Fruit fly (Drosophila melanogaster) whole organism, prepupa: ENCODE data around the gene Ntl.

ENCODE experiments used
- Blimp-1 ChIP-seq: fragments of 200-800 bp; sonication (Bioruptor generic); optimal IDR thresholded peaks from 3 replicates; lab custom pipeline; 2017; ENCODE audit warnings: missing biosample characterization, missing genetic modification characterization, mild to moderate bottlenecking, moderate library complexity, missing genetic modification reagents
- CG10631 ChIP-seq: fragments of 200-800 bp; sonication (Bioruptor generic); optimal IDR thresholded peaks from 2 replicates; lab custom pipeline; 2016; ENCODE audit warnings: missing biosample characterization, missing genetic modification characterization
- CG10669 ChIP-seq: fragments of 200-800 bp; sonication (Bioruptor generic); optimal IDR thresholded peaks from 3 replicates; lab custom pipeline; 2018; ENCODE audit warnings: missing biosample characterization, mild to moderate bottlenecking, missing genetic modification characterization, moderate library complexity
- CG11762 ChIP-seq: fragments of 200-800 bp; sonication (Bioruptor generic); optimal IDR thresholded peaks from 3 replicates; lab custom pipeline; 2016; ENCODE audit warnings: missing biosample characterization, missing genetic modification characterization; ENCODE audit not compliant: insufficient read depth
- CG11902 ChIP-seq: fragments of 200-800 bp; sonication (Bioruptor generic); optimal IDR thresholded peaks from 3 replicates; lab custom pipeline; 2016; ENCODE audit warnings: missing biosample characterization, missing genetic modification characterization
- CG15336 ChIP-seq: fragments of 200-800 bp; sonication (Bioruptor generic); IDR thresholded peaks from 2 replicates; pipeline ENCODE4 v1.3.6; 2022; ENCODE audit warnings: missing biosample characterization, missing genetic modification characterization
- CG1621 ChIP-seq: fragments of 200-800 bp; sonication (Bioruptor generic); optimal IDR thresholded peaks from 3 replicates; lab custom pipeline; 2018; ENCODE audit warnings: missing biosample characterization, mild to moderate bottlenecking, missing genetic modification characterization
- CG16779 ChIP-seq: fragments of 200-800 bp; sonication (Bioruptor generic); optimal IDR thresholded peaks from 3 replicates; lab custom pipeline; 2017; ENCODE audit warnings: missing biosample characterization, mild to moderate bottlenecking, missing genetic modification characterization
- CG3032 ChIP-seq: fragments of 200-800 bp; optimal IDR thresholded peaks from 2 replicates; lab custom pipeline; 2019; ENCODE audit warnings: missing biosample characterization, mild to moderate bottlenecking, missing genetic modification characterization, moderate library complexity
- CG34406 ChIP-seq: fragments of 200-800 bp; sonication (Bioruptor generic); optimal IDR thresholded peaks from 3 replicates; lab custom pipeline; 2016; ENCODE audit warnings: missing biosample characterization, missing genetic modification characterization
- CG3919 ChIP-seq: fragments of 200-800 bp; sonication (Bioruptor generic); optimal IDR thresholded peaks from 3 replicates; lab custom pipeline; 2016; ENCODE audit warnings: missing biosample characterization, missing genetic modification characterization
- CG6163 ChIP-seq: fragments of 200-800 bp; sonication (Bioruptor generic); IDR thresholded peaks from 3 replicates; pipeline ENCODE4 v1.3.6; 2022; ENCODE audit warnings: missing biosample characterization, missing genetic modification characterization
- CG6276 ChIP-seq: fragments of 200-800 bp; sonication (Bioruptor generic); optimal IDR thresholded peaks from 2 replicates; lab custom pipeline; 2017; ENCODE audit warnings: missing biosample characterization, mild to moderate bottlenecking, missing genetic modification characterization
- CG6808 ChIP-seq: fragments of 200-800 bp; sonication (Bioruptor generic); optimal IDR thresholded peaks from 3 replicates; lab custom pipeline; 2017; ENCODE audit warnings: missing biosample characterization, missing genetic modification characterization, mild to moderate bottlenecking, moderate library complexity, missing genetic modification reagents
- CG6854 ChIP-seq: fragments of 200-800 bp; sonication (Bioruptor generic); optimal IDR thresholded peaks from 2 replicates; lab custom pipeline; 2017; ENCODE audit warnings: missing biosample characterization, mild to moderate bottlenecking, missing genetic modification characterization
- CG7368 ChIP-seq: fragments of 200-800 bp; sonication (Bioruptor generic); optimal IDR thresholded peaks from 3 replicates; lab custom pipeline; 2016; ENCODE audit warnings: missing biosample characterization, missing genetic modification characterization
- CG8119 ChIP-seq: fragments of 200-800 bp; sonication (Bioruptor generic); IDR thresholded peaks from 3 replicates; pipeline ENCODE4 v1.3.6; 2022; ENCODE audit warnings: missing biosample characterization, missing genetic modification characterization
- CG8319 ChIP-seq: fragments of 200-800 bp; sonication (Bioruptor generic); optimal IDR thresholded peaks from 3 replicates; lab custom pipeline; 2016; ENCODE audit warnings: missing biosample characterization, missing genetic modification characterization
- CG8632 ChIP-seq: fragments of 200-800 bp; sonication (Bioruptor generic); optimal IDR thresholded peaks from 3 replicates; lab custom pipeline; 2016; ENCODE audit warnings: missing biosample characterization, missing genetic modification characterization
- CG9139 ChIP-seq: fragments of 200-800 bp; sonication (Bioruptor generic); optimal IDR thresholded peaks from 3 replicates; lab custom pipeline; 2017; ENCODE audit warnings: missing biosample characterization, mild to moderate bottlenecking, missing genetic modification characterization
- Eip75B ChIP-seq: fragments of 200-800 bp; sonication (Bioruptor generic); optimal IDR thresholded peaks from 3 replicates; lab custom pipeline; 2016; ENCODE audit warnings: missing biosample characterization, missing genetic modification characterization
- Eip78C ChIP-seq: fragments of 200-800 bp; sonication (Bioruptor generic); peaks from one replicate; lab custom pipeline; 2016; ENCODE audit warnings: missing biosample characterization, missing genetic modification characterization
- Eip93F ChIP-seq: fragments of 200-800 bp; sonication (Bioruptor generic); optimal IDR thresholded peaks from 2 replicates; lab custom pipeline; 2016; ENCODE audit warnings: missing biosample characterization, mild to moderate bottlenecking, missing genetic modification characterization
- Ets21C ChIP-seq: fragments of 200-800 bp; sonication (Bioruptor generic); optimal IDR thresholded peaks from 3 replicates; lab custom pipeline; 2016; ENCODE audit warnings: missing biosample characterization, missing genetic modification characterization
- Gug ChIP-seq: fragments of 200-800 bp; sonication (Bioruptor generic); IDR thresholded peaks from 2 replicates; pipeline ENCODE4 v1.3.6; 2022; ENCODE audit warnings: missing biosample characterization, missing genetic modification characterization
- Hr39 ChIP-seq: fragments of 200-800 bp; sonication (Bioruptor generic); optimal IDR thresholded peaks from 2 replicates; lab custom pipeline; 2016; ENCODE audit warnings: missing biosample characterization, missing genetic modification characterization
- Lpt ChIP-seq: fragments of 200-800 bp; sonication (Bioruptor generic); optimal IDR thresholded peaks from 3 replicates; lab custom pipeline; 2016; ENCODE audit warnings: missing biosample characterization, missing genetic modification characterization
- Sox102F ChIP-seq: fragments of 200-800 bp; sonication (Bioruptor generic); optimal IDR thresholded peaks from 2 replicates; lab custom pipeline; 2016; ENCODE audit warnings: missing biosample characterization, mild to moderate bottlenecking, missing genetic modification characterization
- Sox14 ChIP-seq: fragments of 200-800 bp; sonication (Bioruptor generic); optimal IDR thresholded peaks from 3 replicates; lab custom pipeline; 2016; ENCODE audit warnings: missing biosample characterization, missing genetic modification characterization
- achi ChIP-seq: fragments of 200-800 bp; sonication (Bioruptor generic); optimal IDR thresholded peaks from 3 replicates; lab custom pipeline; 2016; ENCODE audit warnings: missing biosample characterization, missing genetic modification characterization
- acj6 ChIP-seq: fragments of 200-800 bp; sonication (Bioruptor generic); optimal IDR thresholded peaks from 3 replicates; lab custom pipeline; 2016; ENCODE audit warnings: missing biosample characterization, missing genetic modification characterization
- cyc ChIP-seq: fragments of 200-800 bp; sonication (Bioruptor generic); optimal IDR thresholded peaks from 3 replicates; lab custom pipeline; 2016; ENCODE audit warnings: missing biosample characterization, missing genetic modification characterization
- dac ChIP-seq: fragments of 200-800 bp; sonication (Bioruptor generic); optimal IDR thresholded peaks from 2 replicates; lab custom pipeline; 2017; ENCODE audit warnings: missing biosample characterization, mild to moderate bottlenecking, missing genetic modification characterization
- dsx ChIP-seq: fragments of 200-800 bp; optimal IDR thresholded peaks from 3 replicates; lab custom pipeline; 2019; ENCODE audit warnings: missing biosample characterization, mild to moderate bottlenecking, missing genetic modification characterization, moderate library complexity; ENCODE audit not compliant: poor library complexity, severe bottlenecking
- esn ChIP-seq: fragments of 200-800 bp; sonication (Bioruptor generic); optimal IDR thresholded peaks from 2 replicates; lab custom pipeline; 2016; ENCODE audit warnings: missing biosample characterization, mild to moderate bottlenecking, missing genetic modification characterization, moderate library complexity
- fd59A ChIP-seq: fragments of 200-800 bp; sonication (Bioruptor generic); optimal IDR thresholded peaks from 2 replicates; lab custom pipeline; 2017; ENCODE audit warnings: missing biosample characterization, mild to moderate bottlenecking, missing genetic modification characterization, missing genetic modification reagents
- fd85E ChIP-seq: fragments of 200-800 bp; sonication (Bioruptor generic); optimal IDR thresholded peaks from 3 replicates; lab custom pipeline; 2016; ENCODE audit warnings: missing biosample characterization, missing genetic modification characterization
- lz ChIP-seq: fragments of 200-800 bp; sonication (Bioruptor generic); optimal IDR thresholded peaks from 3 replicates; lab custom pipeline; 2016; ENCODE audit warnings: missing biosample characterization, missing genetic modification characterization
- net ChIP-seq: fragments of 200-800 bp; sonication (Bioruptor generic); optimal IDR thresholded peaks from 3 replicates; lab custom pipeline; 2016; ENCODE audit warnings: missing biosample characterization, missing genetic modification characterization
- pdm3 ChIP-seq: fragments of 200-800 bp; sonication (Bioruptor generic); optimal IDR thresholded peaks from 3 replicates; lab custom pipeline; 2016; ENCODE audit warnings: missing biosample characterization, missing genetic modification characterization
- ss ChIP-seq, 2 experiments: fragments of 200-800 bp; sonication (Bioruptor generic); optimal IDR thresholded peaks; 2 replicates in 1 of 2; 3 replicates in 1 of 2; lab custom pipeline; 2017 to 2018; ENCODE audit warnings: mild to moderate bottlenecking in 2 of 2, missing biosample characterization in 2 of 2, missing genetic modification characterization in 2 of 2, moderate library complexity in 1 of 2
- svp ChIP-seq: fragments of 200-800 bp; sonication (Bioruptor generic); peaks from one replicate; lab custom pipeline; 2016; ENCODE audit warnings: missing biosample characterization, missing genetic modification characterization
- vri ChIP-seq: fragments of 200-800 bp; sonication (Bioruptor generic); optimal IDR thresholded peaks from 3 replicates; lab custom pipeline; 2016; ENCODE audit warnings: missing biosample characterization, mild to moderate bottlenecking, missing genetic modification characterization

Ntl gene

DNA sequence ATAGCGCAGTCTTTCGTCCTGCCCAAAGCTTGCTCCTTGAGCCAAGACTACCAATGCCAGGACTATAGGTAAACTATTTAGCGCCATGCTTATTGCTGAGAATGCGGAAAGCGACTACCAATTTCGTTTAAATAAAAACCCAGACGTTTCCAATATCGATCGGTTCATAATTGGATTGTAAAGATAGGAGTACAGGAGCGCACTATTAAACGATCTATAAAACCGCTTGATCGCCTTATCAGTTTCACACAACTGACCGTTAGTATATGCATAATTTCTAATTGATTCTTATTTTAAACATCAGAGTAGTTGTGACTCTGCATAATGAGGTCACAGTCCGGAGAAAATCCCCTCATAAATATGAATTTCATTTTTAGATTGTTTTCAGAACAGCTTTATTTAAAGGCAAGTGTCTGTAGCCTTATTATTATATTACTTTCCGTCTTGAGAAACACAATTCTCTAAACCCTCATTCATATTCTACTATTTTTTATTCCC is 18.0 kb upstream of the Ntl start, which contains the start of the genes CG7025 and CG43235:
Gene CG7025, minus strand, starts transcription at position 101 of the 498 bp plus-strand sequence.
Gene CG43235, plus strand, starts transcription at position 448 of the 498 bp plus-strand sequence.
- no peak for TF ChIP-seq Sox102F (GFP tag; lab: Kevin White, UChicago)
- peak; percentile 43 for TF ChIP-seq svp (GFP tag; lab: Kevin White, UChicago)
- no peak for TF ChIP-seq CG9139 (GFP tag; lab: Kevin White, UChicago)
- TF ChIP-seq ss (GFP tag; optimal IDR thresholded peaks at IDR 0.05; lab: Kevin White, UChicago) = no peak
- TF ChIP-seq CG6276 (GFP tag; lab: Kevin White, UChicago) = no peak

DNA sequence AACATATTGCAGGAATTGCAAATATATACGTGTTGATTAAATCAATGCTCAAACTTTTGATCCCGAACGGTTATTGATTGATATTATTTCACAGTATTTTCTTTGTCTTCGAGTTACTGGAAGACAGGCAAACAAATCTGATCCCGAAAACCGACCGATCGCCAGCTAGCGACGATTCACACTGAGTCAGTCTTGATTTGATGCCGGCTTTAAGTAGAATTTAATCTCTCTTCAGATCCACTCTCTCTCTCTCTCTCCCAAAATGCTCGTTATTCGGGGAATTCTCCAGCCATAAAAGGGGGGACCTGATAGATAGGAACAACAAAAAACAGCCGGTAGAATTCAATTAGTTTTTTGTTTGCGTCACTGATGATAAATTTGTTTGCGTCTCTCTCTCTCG is 9.3 kb upstream of the Ntl start, which contains the start of gene Tep2:
Gene Tep2, minus strand, starts transcription at position 185 of the 400 bp plus-strand sequence.
- no peak for TF ChIP-seq Blimp-1 (GFP tag; lab: Kevin White, UChicago)
- no peak for TF ChIP-seq CG1621
- TF ChIP-seq CG8319 = no peak
- TF ChIP-seq dsx (GFP tag; lab: Kevin White, UChicago) = peak; percentile 27
- no peak for TF ChIP-seq vri (GFP tag; lab: Kevin White, UChicago)
- peak; percentile 97 for TF ChIP-seq svp (GFP tag; lab: Kevin White, UChicago)
- TF ChIP-seq CG15336 (GFP tag; lab: Robert Waterston, UW) = no peak
- TF ChIP-seq CG9139 (GFP tag; lab: Kevin White, UChicago) = peak; percentile 6
- no peak for TF ChIP-seq CG11902 (GFP tag; lab: Kevin White, UChicago)
- TF ChIP-seq CG6163 (GFP tag; lab: Robert Waterston, UW) = peak; percentile 49; the same call in 1 of the 3 replicates
- peak; percentile 48 for TF ChIP-seq Sox102F (GFP tag; lab: Kevin White, UChicago)
- TF ChIP-seq fd59A (GFP tag; lab: Kevin White, UChicago) = no peak
- peak; percentile 80 for TF ChIP-seq Sox14 (GFP tag; lab: Kevin White, UChicago)
- TF ChIP-seq CG16779 = no peak
- peak; percentile 25 for TF ChIP-seq esn (GFP tag; lab: Kevin White, UChicago)
- TF ChIP-seq CG7368 (GFP tag; lab: Kevin White, UChicago) = no peak
- no peak for TF ChIP-seq dac (GFP tag; lab: Kevin White, UChicago)
- no peak for TF ChIP-seq cyc (GFP tag; lab: Kevin White, UChicago)

DNA sequence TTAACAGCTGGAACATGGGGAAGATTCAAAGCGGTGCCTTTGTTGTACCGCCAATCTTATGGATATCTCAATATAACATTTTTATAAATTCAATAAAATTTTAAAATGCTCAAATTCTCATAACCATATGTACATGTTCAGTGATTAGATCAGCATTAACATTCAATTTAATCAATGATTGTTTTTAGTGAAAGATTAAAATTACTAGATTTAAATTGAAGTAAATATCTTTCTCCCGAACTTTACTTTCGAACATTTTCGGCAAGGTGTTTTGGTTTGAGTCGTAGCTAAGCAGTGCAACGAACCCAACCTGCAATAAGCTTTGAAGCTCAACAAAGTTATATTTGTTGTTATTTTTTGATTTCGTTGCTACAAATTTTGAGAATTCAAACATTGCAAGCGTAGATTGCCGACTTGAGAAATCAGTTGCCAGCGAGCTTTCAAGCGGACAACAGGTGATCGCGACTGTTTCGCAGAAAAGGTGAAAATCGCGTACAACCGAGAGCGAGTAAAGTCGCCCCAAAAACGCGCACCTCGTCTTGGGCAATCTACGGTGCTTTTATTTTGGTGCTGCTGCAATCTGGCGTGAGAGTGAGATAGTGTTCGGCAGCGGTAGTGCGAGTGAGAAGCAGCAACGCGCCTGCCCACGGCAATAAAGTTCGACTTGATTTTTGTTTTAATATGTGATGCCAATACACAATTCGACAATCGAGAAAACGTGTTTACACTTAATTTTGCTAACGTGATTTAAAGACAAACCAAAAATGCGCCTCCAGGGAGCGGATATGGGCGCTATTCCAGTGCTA is 8.1 kb upstream of the Ntl start, which contains the start of gene Tep3:
Gene Tep3, plus strand, starts transcription at position 423 of the 806 bp plus-strand sequence.
- TF ChIP-seq CG6854 (GFP tag; lab: Kevin White, UChicago) (peak; percentile 85), acj6 (GFP tag; lab: Kevin White, UChicago) (peak; percentile 63), net (GFP tag; lab: Kevin White, UChicago) (no peak), lz (GFP tag; lab: Kevin White, UChicago) (peak; percentile 33), CG6808 (GFP tag; lab: Kevin White, UChicago) (peak; percentile 26), fd85E (no peak), dsx (GFP tag; lab: Kevin White, UChicago) (peak; percentile 75), ss (GFP tag; optimal IDR thresholded peaks at IDR 0.05; lab: Kevin White, UChicago) (peak in 1 of 2 experiments; percentile 45), Lpt (GFP tag; lab: Kevin White, UChicago) (peak; percentile 26), CG8319 (no peak), CG8632 (peak; percentile 55), achi (GFP tag; lab: Kevin White, UChicago) (peak; percentile 5), Eip75B (GFP tag; lab: Kevin White, UChicago) (peak; percentile 34), pdm3 (GFP tag; lab: Kevin White, UChicago) (peak; percentile 62), Sox102F (GFP tag; lab: Kevin White, UChicago) (no peak), Gug (GFP tag; lab: Robert Waterston, UW) (no peak), CG1621 (no peak), Hr39 (GFP tag; lab: Kevin White, UChicago) (peak; percentile 48), CG11762 (no peak), CG10669 (GFP tag; lab: Kevin White, UChicago) (peak; percentile 51), CG34406 (peak; percentile 46), Eip78C (GFP tag; lab: Kevin White, UChicago) (peak; percentile 85), CG8119 (GFP tag; lab: Robert Waterston, UW) (no peak), svp (GFP tag; lab: Kevin White, UChicago) (peak; percentile 74), CG3032 (tag; lab: Kevin White, UChicago) (peak; percentile 98), Ets21C (peak; percentile 46), CG7368 (GFP tag; lab: Kevin White, UChicago) (no peak), fd59A (GFP tag; lab: Kevin White, UChicago) (peak; percentile 6), CG10631 (GFP tag; lab: Kevin White, UChicago) (peak; percentile 53), CG3919 (GFP tag; lab: Kevin White, UChicago) (peak; percentile 65), Sox14 (GFP tag; lab: Kevin White, UChicago) (peak; percentile 66), Eip93F (GFP tag; lab: Kevin White, UChicago) (no peak)
